Fruit fly (Drosophila melanogaster) whole organism, embryonic: ENCODE data around the gene CG32832.
A peak's percentile ranks its signal among the peaks of the same experiment; 100 is the strongest.

ENCODE experiments used
- ATbp ChIP-seq: fragments of 200-800 bp; sonication (Bioruptor generic); optimal IDR thresholded peaks from 2 replicates; lab custom pipeline; 2017; ENCODE audit warnings: missing biosample characterization, mild to moderate bottlenecking, missing genetic modification characterization, missing genetic modification reagents
- Ada2b ChIP-seq: fragments of 200-800 bp; sonication (Bioruptor generic); IDR thresholded peaks from 2 replicates; pipeline ENCODE4 v1.3.6; 2022; ENCODE audit warnings: missing biosample characterization, missing genetic modification characterization
- Atf6 ChIP-seq: fragments of 200-800 bp; sonication (Bioruptor generic); IDR thresholded peaks from 2 replicates; pipeline ENCODE4 v1.3.6; 2022; ENCODE audit warnings: missing biosample characterization, missing genetic modification characterization
- Bdp1 ChIP-seq: fragments of 200-800 bp; sonication (Bioruptor generic); optimal IDR thresholded peaks from 3 replicates; lab custom pipeline; 2016; ENCODE audit warnings: missing biosample characterization, missing genetic modification characterization
- CG1024 ChIP-seq: fragments of 200-800 bp; sonication (Bioruptor generic); IDR thresholded peaks from 2 replicates; pipeline ENCODE4 v1.3.6; 2022; ENCODE audit warnings: missing biosample characterization, missing genetic modification characterization
- CG10321 ChIP-seq: fragments of 200-800 bp; sonication (Bioruptor generic); IDR thresholded peaks from 2 replicates; pipeline ENCODE4 v1.3.6; 2022; ENCODE audit warnings: missing biosample characterization, missing genetic modification characterization
- CG10979 ChIP-seq: fragments of 200-800 bp; sonication (Bioruptor generic); optimal IDR thresholded peaks from 2 replicates; lab custom pipeline; 2018; ENCODE audit warnings: missing biosample characterization, mild to moderate bottlenecking, missing genetic modification characterization, moderate library complexity
- CG11560 ChIP-seq: fragments of 200-800 bp; sonication (Bioruptor generic); IDR thresholded peaks from 3 replicates; pipeline ENCODE4 v1.3.6; 2022; ENCODE audit warnings: missing biosample characterization, missing genetic modification characterization
- CG12769 ChIP-seq: fragments of 200-800 bp; sonication (Bioruptor generic); optimal IDR thresholded peaks from 2 replicates; lab custom pipeline; 2019; ENCODE audit warnings: missing biosample characterization, mild to moderate bottlenecking, missing genetic modification characterization, moderate library complexity
- CG14441 ChIP-seq: fragments of 200-800 bp; sonication (Bioruptor generic); IDR thresholded peaks from 2 replicates; pipeline ENCODE4 v1.3.6; 2022; ENCODE audit warnings: missing biosample characterization, missing genetic modification characterization
- CG14710 ChIP-seq: fragments of 200-800 bp; sonication (Bioruptor generic); optimal IDR thresholded peaks from 3 replicates; lab custom pipeline; 2019; ENCODE audit warnings: missing biosample characterization, mild to moderate bottlenecking, missing genetic modification characterization, moderate library complexity
- CG1647 ChIP-seq: fragments of 200-800 bp; sonication (Bioruptor generic); optimal IDR thresholded peaks from 3 replicates; lab custom pipeline; 2016; ENCODE audit warnings: missing biosample characterization, missing genetic modification characterization
- CG1792 ChIP-seq: fragments of 200-800 bp; sonication (Bioruptor generic); optimal IDR thresholded peaks from 2 replicates; lab custom pipeline; 2016; ENCODE audit warnings: missing biosample characterization, missing genetic modification characterization
- CG18619 ChIP-seq: fragments of 200-800 bp; sonication (Bioruptor generic); optimal IDR thresholded peaks from 3 replicates; lab custom pipeline; 2017; ENCODE audit warnings: missing biosample characterization, mild to moderate bottlenecking, missing genetic modification characterization
- CG3281 ChIP-seq: fragments of 200-800 bp; sonication (Bioruptor generic); optimal IDR thresholded peaks from 3 replicates; lab custom pipeline; 2017; ENCODE audit warnings: missing biosample characterization, mild to moderate bottlenecking, missing genetic modification characterization
- CG4854 ChIP-seq: fragments of 200-800 bp; sonication (Bioruptor generic); optimal IDR thresholded peaks from 2 replicates; lab custom pipeline; 2016; ENCODE audit warnings: missing biosample characterization, missing genetic modification characterization, inconsistent platforms
- CG6654 ChIP-seq: fragments of 200-800 bp; sonication (Bioruptor generic); optimal IDR thresholded peaks from 2 replicates; lab custom pipeline; 2017; ENCODE audit warnings: missing biosample characterization, mild to moderate bottlenecking, missing genetic modification characterization
- CG6813 ChIP-seq: fragments of 200-800 bp; sonication (Bioruptor generic); optimal IDR thresholded peaks from 2 replicates; lab custom pipeline; 2017; ENCODE audit warnings: missing biosample characterization, missing genetic modification characterization, mild to moderate bottlenecking, moderate library complexity, missing genetic modification reagents
- CG7928 ChIP-seq: fragments of 200-800 bp; sonication (Bioruptor generic); optimal IDR thresholded peaks from 2 replicates; lab custom pipeline; 2017; ENCODE audit warnings: missing biosample characterization, mild to moderate bottlenecking, missing genetic modification characterization
- CG8359 ChIP-seq: fragments of 200-800 bp; sonication (Bioruptor generic); optimal IDR thresholded peaks from 2 replicates; lab custom pipeline; 2017; ENCODE audit warnings: missing biosample characterization, mild to moderate bottlenecking, missing genetic modification characterization, borderline replicate concordance
- CG8944 ChIP-seq: fragments of 200-800 bp; sonication (Bioruptor generic); optimal IDR thresholded peaks from 3 replicates; lab custom pipeline; 2016; ENCODE audit warnings: missing biosample characterization, missing genetic modification characterization
- CHES-1-like ChIP-seq: fragments of 200-800 bp; sonication (Bioruptor generic); optimal IDR thresholded peaks from 2 replicates; lab custom pipeline; 2016; ENCODE audit warnings: missing biosample characterization, missing genetic modification characterization
- CoRest ChIP-seq: fragments of 200-800 bp; sonication (Bioruptor generic); optimal IDR thresholded peaks from 3 replicates; lab custom pipeline; 2018; ENCODE audit warnings: missing biosample characterization, mild to moderate bottlenecking, missing genetic modification characterization, moderate library complexity
- Deaf1 ChIP-seq: fragments of 200-800 bp; optimal IDR thresholded peaks from 3 replicates; lab custom pipeline; 2019; ENCODE audit warnings: missing biosample characterization, mild to moderate bottlenecking, missing genetic modification characterization, moderate library complexity
- Dek ChIP-seq: fragments of 200-800 bp; sonication (Bioruptor generic); optimal IDR thresholded peaks from 3 replicates; lab custom pipeline; 2019; ENCODE audit warnings: missing biosample characterization, mild to moderate bottlenecking, missing genetic modification characterization, moderate library complexity
- Doc3 ChIP-seq: fragments of 200-800 bp; sonication (Bioruptor generic); IDR thresholded peaks from 3 replicates; pipeline ENCODE4 v1.3.6; 2022; ENCODE audit warnings: missing biosample characterization, missing genetic modification characterization; ENCODE audit not compliant: partially characterized antibody
- H15 ChIP-seq: fragments of 200-800 bp; sonication (Bioruptor generic); IDR thresholded peaks from 3 replicates; pipeline ENCODE4 v1.3.6; 2022; ENCODE audit warnings: missing biosample characterization, missing genetic modification characterization
- HLH3B ChIP-seq: fragments of 200-800 bp; sonication (Bioruptor generic); IDR thresholded peaks from 2 replicates; pipeline ENCODE4 v1.3.6; 2022; ENCODE audit warnings: missing biosample characterization, missing genetic modification characterization
- Hsf ChIP-seq: fragments of 200-800 bp; sonication (Bioruptor generic); optimal IDR thresholded peaks from 3 replicates; lab custom pipeline; 2016; ENCODE audit warnings: missing biosample characterization, missing genetic modification characterization
- Max ChIP-seq: fragments of 200-800 bp; sonication (Bioruptor generic); optimal IDR thresholded peaks from 2 replicates; lab custom pipeline; 2016; ENCODE audit warnings: missing biosample characterization, mild to moderate bottlenecking, missing genetic modification characterization
- Mrtf ChIP-seq: fragments of 200-800 bp; sonication (Bioruptor generic); IDR thresholded peaks from 3 replicates; pipeline ENCODE4 v1.3.6; 2022; ENCODE audit warnings: missing biosample characterization, missing genetic modification characterization
- PHDP ChIP-seq: fragments of 200-800 bp; sonication (Bioruptor generic); optimal IDR thresholded peaks from 3 replicates; lab custom pipeline; 2018; ENCODE audit warnings: missing biosample characterization, mild to moderate bottlenecking, missing genetic modification characterization, moderate library complexity
- Side ChIP-seq: fragments of 200-800 bp; sonication (Bioruptor generic); optimal IDR thresholded peaks from 2 replicates; lab custom pipeline; 2016; ENCODE audit warnings: missing biosample characterization, missing genetic modification characterization
- Sry-δ ChIP-seq: fragments of 200-800 bp; sonication (Bioruptor generic); optimal IDR thresholded peaks from 2 replicates; lab custom pipeline; 2016; ENCODE audit warnings: missing biosample characterization, missing genetic modification characterization
- Stat92E ChIP-seq, 3 experiments: fragments of >200 bp in 2 of 3; fragments of 200-800 bp in 1 of 3; sonication (Bioruptor generic) in 1 of 3; optimal IDR thresholded peaks; 2 replicates each; lab custom pipeline; 2017 to 2019; ENCODE audit warnings: missing biosample characterization in 3 of 3, missing genetic modification characterization in 3 of 3, mild to moderate bottlenecking in 1 of 3, moderate library complexity in 1 of 3
- Xbp1 ChIP-seq: fragments of 200-800 bp; sonication (Bioruptor generic); optimal IDR thresholded peaks from 3 replicates; lab custom pipeline; 2016; ENCODE audit warnings: missing biosample characterization, mild to moderate bottlenecking, missing genetic modification characterization
- ato ChIP-seq: fragments of 200-800 bp; sonication (Bioruptor generic); IDR thresholded peaks from 2 replicates; pipeline ENCODE4 v1.3.6; 2022; ENCODE audit warnings: missing biosample characterization, missing genetic modification characterization; ENCODE audit not compliant: partially characterized antibody
- danr ChIP-seq: fragments of 200-800 bp; sonication (Bioruptor generic); IDR thresholded peaks from 2 replicates; pipeline ENCODE4 v1.3.6; 2022; ENCODE audit warnings: missing biosample characterization, missing genetic modification characterization
- dimm ChIP-seq: fragments of 200-800 bp; sonication (Bioruptor generic); IDR thresholded peaks from 2 replicates; pipeline ENCODE4 v1.3.6; 2022; ENCODE audit warnings: missing biosample characterization, missing genetic modification characterization
- exex ChIP-seq: fragments of 200-800 bp; sonication (Bioruptor generic); optimal IDR thresholded peaks from 4 replicates; lab custom pipeline; 2018; ENCODE audit warnings: missing biosample characterization, mild to moderate bottlenecking, missing genetic modification characterization, moderate library complexity
- ftz-f1 ChIP-seq: fragments of 200-800 bp; sonication (Bioruptor generic); optimal IDR thresholded peaks from 2 replicates; lab custom pipeline; 2016; ENCODE audit warnings: missing biosample characterization, missing genetic modification characterization
- hth ChIP-seq: fragments of >200 bp; optimal IDR thresholded peaks from 2 replicates; lab custom pipeline; 2017; ENCODE audit warnings: inconsistent platforms
- inv ChIP-seq: fragments of 200-800 bp; sonication (Bioruptor generic); IDR thresholded peaks from 2 replicates; pipeline ENCODE4 v1.3.6; 2022; ENCODE audit warnings: missing biosample characterization, missing genetic modification characterization; ENCODE audit not compliant: partially characterized antibody
- nerfin-1 ChIP-seq: fragments of 200-800 bp; sonication (Bioruptor generic); optimal IDR thresholded peaks from 3 replicates; lab custom pipeline; 2019; ENCODE audit warnings: missing biosample characterization, mild to moderate bottlenecking, missing genetic modification characterization, moderate library complexity
- scrt ChIP-seq: fragments of 200-800 bp; sonication (Bioruptor generic); optimal IDR thresholded peaks from 2 replicates; lab custom pipeline; 2018; ENCODE audit warnings: missing biosample characterization, mild to moderate bottlenecking, missing genetic modification characterization, moderate library complexity
- sim ChIP-seq: fragments of 200-800 bp; sonication (Bioruptor generic); IDR thresholded peaks from 2 replicates; pipeline ENCODE4 v1.3.6; 2022; ENCODE audit warnings: missing biosample characterization, missing genetic modification characterization
- stc ChIP-seq: fragments of 200-800 bp; sonication (Bioruptor generic); IDR thresholded peaks from 2 replicates; pipeline ENCODE4 v1.3.6; 2022; ENCODE audit warnings: missing biosample characterization, missing genetic modification characterization
- zen ChIP-seq: fragments of 200-800 bp; sonication (Bioruptor generic); optimal IDR thresholded peaks from 3 replicates; lab custom pipeline; 2018; ENCODE audit warnings: missing biosample characterization, mild to moderate bottlenecking, missing genetic modification characterization, moderate library complexity

Gene CG32832

DNA sequence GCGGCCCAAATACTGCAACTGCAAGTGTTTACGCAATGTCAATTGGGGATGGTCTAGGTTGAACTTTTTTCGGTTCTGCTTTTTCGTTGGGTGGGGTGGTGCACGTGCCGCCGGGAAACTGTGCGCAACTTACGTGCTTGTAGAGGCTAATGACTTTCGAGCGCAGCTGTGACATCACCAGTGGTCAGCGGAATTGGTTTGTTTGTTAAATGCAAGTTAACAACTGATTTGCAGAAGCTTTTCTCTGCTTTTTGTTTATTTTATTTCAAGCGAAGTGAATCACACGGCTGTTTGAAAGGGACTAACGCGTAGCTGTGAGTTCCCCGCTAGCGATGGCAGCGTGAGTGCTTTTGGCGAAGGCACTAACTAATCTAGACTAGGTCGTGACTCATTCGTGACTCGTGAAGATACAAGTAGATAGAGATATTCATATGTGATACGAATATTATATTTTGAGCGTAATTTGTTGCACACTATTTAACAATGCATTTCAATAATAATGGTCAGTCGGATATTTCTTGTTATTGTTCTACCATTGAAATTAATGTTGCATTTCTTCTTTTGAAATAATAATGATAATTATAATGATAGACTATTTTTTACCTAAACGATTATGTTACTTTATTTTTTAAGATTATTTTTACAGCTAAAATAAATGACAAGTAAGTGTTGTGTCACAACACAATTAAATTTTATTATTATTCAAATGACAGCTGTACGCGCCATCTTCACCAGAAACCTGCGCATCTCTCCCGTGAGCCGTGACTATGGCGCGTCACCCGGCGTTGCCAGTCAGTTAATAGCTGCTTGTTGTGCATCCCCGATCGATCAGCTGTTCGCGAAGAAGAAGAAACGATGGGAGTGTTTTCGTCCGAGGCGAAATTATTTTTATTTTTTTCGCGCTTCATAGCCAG, 8.8 kb upstream of the CG32832 start, which contains the start of the genes osi and tweek (continued):
- TF ChIP-seq hth (no peak), CG12769 (peak; percentile 25), CG3281 (GFP tag; lab: Kevin White, UChicago) (no peak), CG14710 (tag; lab: Kevin White, UChicago) (peak; percentile 52), CHES-1-like (GFP tag; lab: Kevin White, UChicago) (no peak), CG6813 (GFP tag; lab: Kevin White, UChicago) (no peak), H15 (GFP tag; lab: Robert Waterston, UW) (0 out of 3 replicates have a peak, but pooled peaks have one; percentile 11), Bdp1 (GFP tag; lab: Kevin White, UChicago) (peak; percentile 5), HLH3B (GFP tag; lab: Robert Waterston, UW) (no peak), CG10321 (GFP tag; lab: Robert Waterston, UW) (no peak), CG18619 (GFP tag; lab: Kevin White, UChicago) (peak; percentile 59), Mrtf (GFP tag; lab: Robert Waterston, UW) (peak; percentile 60), Ada2b (GFP tag; lab: Robert Waterston, UW) (0 out of 2 replicates have a peak, but pooled peaks have one; percentile 16), stc (GFP tag; lab: Robert Waterston, UW) (no peak), Doc3 (GFP tag; lab: Robert Waterston, UW) (peak; percentile 89), Max (peak; percentile 46), nerfin-1 (peak; percentile 26), Deaf1 (peak; percentile 3), Atf6 (no peak), ATbp (no peak), Hsf (GFP tag; lab: Kevin White, UChicago) (peak; percentile 73), danr (GFP tag; lab: Robert Waterston, UW) (no peak), Side (GFP tag; lab: Kevin White, UChicago) (no peak), CG1792 (GFP tag; lab: Kevin White, UChicago) (no peak), CG10979 (peak; percentile 8), PHDP (tag; lab: Kevin White, UChicago) (no peak), CoRest (tag; lab: Kevin White, UChicago) (peak; percentile 81), exex (no peak), Xbp1 (GFP tag; lab: Kevin White, UChicago) (peak; percentile 78), CG7928 (peak; percentile 82), CG4854 (GFP tag; lab: Kevin White, UChicago) (no peak), zen (no peak), CG6654 (no peak), CG8944 (GFP tag; lab: Kevin White, UChicago) (peak; percentile 55), CG8359 (GFP tag; lab: Kevin White, UChicago) (no peak), ftz-f1 (no peak), ato (GFP tag; lab: Robert Waterston, UW) (peak; percentile 76), Sry-δ (peak; percentile 94), sim (GFP tag; lab: Robert Waterston, UW) (no peak), dimm (no peak), inv (GFP tag; lab: Robert Waterston, UW) (peak; percentile 89), CG11560 (peak; percentile 57; the same call in 2 of the 3 replicates), CG14441 (GFP tag; lab: Robert Waterston, UW) (peak; percentile 30; the same call in 1 of the 2 replicates), Dek (peak; percentile 71), Stat92E (GFP tag; optimal IDR thresholded peaks at IDR 0.05; lab: Kevin White, UChicago) (no peak), CG1024 (peak; percentile 31; the same call in 1 of the 2 replicates), scrt (no peak), CG1647 (GFP tag; lab: Kevin White, UChicago) (peak; percentile 10)
